Fruit fly (Drosophila melanogaster) S2 (cell line): Measurements from ENCODE around the gene rk.

ENCODE experiments used
- CG8478 ChIP-seq: fragments of >200 bp; optimal IDR thresholded peaks from 2 replicates; lab custom pipeline; 2018
- CTCF ChIP-seq, 2 experiments: fragments of >200 bp; optimal IDR thresholded peaks; 2 replicates each; lab custom pipeline; 2018

- TF ChIP-seq CG8478 (lab: Kevin White, UChicago) (no peak), CTCF (optimal IDR thresholded peaks at IDR 0.05; lab: Kevin White, UChicago) (no peak)
Measured at dm6 chr2L:14021646-14022129, 20.6 kb upstream of the rk start.
